Fruit fly (Drosophila melanogaster) whole organism, adult: ENCODE results near the gene CG13794.

ENCODE experiments used
- CG14711 ChIP-seq: fragments of 200-800 bp; sonication (Bioruptor generic); optimal IDR thresholded peaks from 2 replicates; lab custom pipeline; 2018; ENCODE audit warnings: missing biosample characterization, mild to moderate bottlenecking, missing genetic modification characterization, moderate library complexity
- CG1620 ChIP-seq: fragments of 200-800 bp; sonication (Bioruptor generic); optimal IDR thresholded peaks from 2 replicates; lab custom pipeline; 2016; ENCODE audit warnings: missing biosample characterization, missing genetic modification characterization
- CG5204 ChIP-seq: fragments of 200-800 bp; sonication (Bioruptor generic); optimal IDR thresholded peaks from 2 replicates; lab custom pipeline; 2016; ENCODE audit warnings: missing biosample characterization, missing genetic modification characterization
- Clk ChIP-seq: fragments of 200-800 bp; sonication (Bioruptor generic); optimal IDR thresholded peaks from 2 replicates; lab custom pipeline; 2017; ENCODE audit warnings: missing biosample characterization, missing genetic modification characterization
- Crg-1 ChIP-seq: fragments of 200-800 bp; sonication (Bioruptor generic); optimal IDR thresholded peaks from 2 replicates; lab custom pipeline; 2016; ENCODE audit warnings: missing biosample characterization, missing genetic modification characterization
- Hr96 ChIP-seq: fragments of 200-800 bp; sonication (Bioruptor generic); optimal IDR thresholded peaks from 2 replicates; lab custom pipeline; 2016; ENCODE audit warnings: missing biosample characterization, missing genetic modification characterization
- cic ChIP-seq: fragments of 200-800 bp; sonication (Bioruptor generic); optimal IDR thresholded peaks from 2 replicates; lab custom pipeline; 2017; ENCODE audit warnings: missing biosample characterization, mild to moderate bottlenecking, missing genetic modification characterization, moderate library complexity
- ovo ChIP-seq: fragments of 200-800 bp; sonication (Bioruptor generic); optimal IDR thresholded peaks from 2 replicates; lab custom pipeline; 2016; ENCODE audit warnings: missing biosample characterization, missing genetic modification characterization

- no peak for TF ChIP-seq Crg-1 (GFP tag; lab: Kevin White, UChicago)
- TF ChIP-seq CG14711 (tag; lab: Kevin White, UChicago), result no peak
- TF ChIP-seq Clk, result no peak
- TF ChIP-seq cic, result no peak
- no peak for TF ChIP-seq ovo (GFP tag; lab: Kevin White, UChicago)
- no peak for TF ChIP-seq Hr96 (GFP tag; lab: Kevin White, UChicago)
- no peak for TF ChIP-seq CG1620 (GFP tag; lab: Kevin White, UChicago)
- no peak for TF ChIP-seq CG5204 (GFP tag; lab: Kevin White, UChicago)
Observed at dm6 chr2L:7767328-7767727, 44.7 kb upstream of the CG13794 start, which contains the start of gene CG7191.
